Worm (Caenorhabditis elegans): ENCODE results near the gene sek-5.

ce11 chrX:5373597-5373996 is 3.8 kb upstream of the sek-5 start:
- TF ChIP-seq snpc-4 (tag; optimal IDR thresholded peaks at IDR 0.05) (no peak), nhr-237 (tag; optimal IDR thresholded peaks at IDR 0.05) (no peak)

All from whole organism, L4 larva.